Worm (Caenorhabditis elegans) whole organism, L2 larva: ENCODE data around the gene C26B9.3.

Source experiments
- F13H6.1 ChIP-seq: sonication (generic microtip); optimal IDR thresholded peaks from 2 replicates; lab custom pipeline; 2016; ENCODE audit warnings: missing genetic modification characterization, missing compliant biosample characterization
- lin-11 ChIP-seq: fragments of 150-350 bp; sonication (generic microtip); optimal IDR thresholded peaks from 2 replicates; lab custom pipeline; 2014; ENCODE audit warnings: missing biosample characterization, missing genetic modification characterization, inconsistent platforms, mixed read lengths
- nhr-11 ChIP-seq: fragments of 150-350 bp; optimal IDR thresholded peaks from 2 replicates; lab custom pipeline; 2014; ENCODE audit warnings: missing biosample characterization, missing genetic modification characterization

DNA sequence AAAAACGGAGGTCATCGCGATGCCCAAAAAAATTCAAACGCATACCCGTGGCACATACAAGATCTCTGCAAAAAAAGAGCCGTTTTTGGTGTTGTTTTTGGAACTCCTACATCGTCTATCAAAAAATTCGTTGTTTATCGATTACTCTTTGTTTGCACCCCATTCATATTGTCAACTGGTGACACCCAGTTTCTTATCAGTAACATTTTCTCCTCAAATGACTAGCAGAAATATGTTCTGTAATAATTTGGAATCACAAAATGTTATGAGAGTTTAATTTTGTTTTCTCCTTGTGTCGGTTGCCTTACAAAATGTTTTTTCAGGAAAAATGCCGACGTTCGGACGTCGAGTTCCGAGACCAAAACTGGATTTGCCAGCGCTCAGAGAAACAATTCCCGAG is 36.6 kb downstream of the C26B9.3 start, which contains the start of gene sek-4:
- TF ChIP-seq F13H6.1 (tag; lab: Kevin White, UChicago): no peak
- no peak for TF ChIP-seq lin-11 (tag; lab: Kevin White, UChicago)
- no peak for TF ChIP-seq nhr-11 (tag; lab: Kevin White, UChicago)
